Fruit fly (Drosophila melanogaster): ENCODE measurements around the gene RpS14b.

DNA sequence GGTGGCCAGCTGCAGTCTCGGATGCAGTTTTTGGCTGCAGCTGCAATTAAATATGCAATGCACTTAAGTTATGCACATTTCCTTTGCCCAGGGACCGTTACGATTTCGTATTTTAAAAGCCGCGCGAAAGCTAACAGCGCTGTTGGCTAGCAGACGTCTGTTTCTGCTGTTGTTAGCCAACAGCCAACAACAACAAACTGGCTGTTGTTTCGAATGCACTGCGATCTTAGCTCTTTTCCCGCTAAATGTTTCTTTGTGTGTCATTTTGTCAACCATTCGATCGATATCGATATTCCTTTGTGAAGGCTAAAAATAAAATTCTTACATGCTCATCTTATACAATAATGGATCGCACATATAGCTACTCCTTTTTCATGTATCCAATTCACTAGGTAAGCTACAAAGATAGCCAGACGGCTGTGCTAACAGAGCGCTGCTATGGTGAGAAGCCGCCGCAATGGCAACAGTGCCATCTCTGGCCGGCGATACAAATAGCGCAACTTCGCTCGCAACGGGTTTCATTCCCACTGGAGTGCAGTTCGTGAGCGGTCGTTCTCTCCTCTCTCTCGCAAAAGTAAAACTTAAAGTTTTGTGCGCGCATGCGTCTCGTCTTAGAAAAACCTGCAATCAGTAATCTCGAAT lies 34.6 kb downstream of the RpS14b start:
- no peak for TF ChIP-seq usp (GFP tag; optimal IDR thresholded peaks at IDR 0.05)
- no peak for TF ChIP-seq psq (optimal IDR thresholded peaks at IDR 0.05)
- no peak for TF ChIP-seq pan (optimal IDR thresholded peaks at IDR 0.05)
- no peak for TF ChIP-seq CG8478 (optimal IDR thresholded peaks at IDR 0.05)
- no peak for TF ChIP-seq EcR (GFP tag; optimal IDR thresholded peaks at IDR 0.05)
